Worm (Caenorhabditis elegans): ENCODE measurements around the gene clr-1.
A peak's percentile ranks its signal among the peaks of the same experiment; 100 is the strongest.

Gene clr-1

DNA sequence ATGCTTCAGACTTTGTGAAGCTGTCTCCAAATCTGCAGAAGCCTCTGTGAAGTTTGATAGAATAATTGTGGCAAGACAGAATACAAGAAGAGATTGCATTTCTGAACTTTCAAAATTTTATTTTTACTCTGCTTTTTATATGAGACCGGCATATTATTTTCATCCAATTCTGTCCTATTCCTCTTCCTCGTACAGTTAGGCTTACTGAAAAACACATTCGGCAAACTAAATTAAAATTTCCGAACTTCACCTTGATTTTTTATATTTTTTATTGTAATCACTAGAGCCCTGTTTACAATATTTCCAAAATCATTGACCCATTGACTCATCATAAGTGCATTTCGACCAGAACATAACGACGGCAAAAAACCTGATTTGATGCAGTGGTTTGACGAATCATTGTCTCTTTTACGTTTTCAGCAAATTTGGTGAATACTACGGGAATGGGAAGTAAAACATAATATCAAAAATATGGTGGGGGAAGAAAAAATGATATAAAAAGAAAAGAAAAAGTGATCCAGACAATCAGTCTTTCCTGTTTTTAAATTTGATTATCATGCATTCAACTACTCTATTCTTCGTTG lies 32.1 kb downstream of the clr-1 start, which contains the start of the genes suex-1 and F12A10.9:
Gene suex-1 (minus strand): TSS at position 101 of the 584 bp plus-strand sequence.
Gene F12A10.9 (plus strand): TSS at position 534 of the 584 bp plus-strand sequence.
- TF ChIP-seq ceh-83 (GFP tag; optimal IDR thresholded peaks at IDR 0.05) (no peak), pha-4 (tag; optimal IDR thresholded peaks at IDR 0.05) (no peak), flh-1 (GFP tag; optimal IDR thresholded peaks at IDR 0.05) (no peak), unc-120 (tag; optimal IDR thresholded peaks at IDR 0.05; ENCODE audit: poor library complexity, severe bottlenecking) (no peak)

DNA sequence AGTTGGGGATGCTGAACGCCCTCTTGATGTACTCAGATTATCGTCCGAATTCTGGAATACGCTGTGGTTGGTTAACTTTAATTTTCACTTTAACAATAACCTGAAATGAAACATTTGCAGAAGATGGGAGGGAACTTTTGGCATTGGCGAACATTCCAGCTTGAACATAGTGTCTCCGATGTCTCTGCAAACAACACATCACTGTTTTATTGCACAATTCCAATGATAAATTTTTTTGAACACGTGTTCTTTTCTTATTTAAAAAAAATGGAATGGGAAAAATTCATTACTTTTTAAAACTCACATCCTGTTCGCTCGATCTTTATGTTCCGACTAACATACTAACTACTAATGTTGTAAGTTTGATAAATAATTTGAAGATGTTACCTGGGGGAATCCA lies 34.3 kb downstream of the clr-1 start, which contains the start of gene fzy-1:
Gene fzy-1 (plus strand): TSS at position 301 of the 400 bp plus-strand sequence.
- TF ChIP-seq mls-2 (tag; optimal IDR thresholded peaks at IDR 0.05) (no peak), tbx-8 (GFP tag; optimal IDR thresholded peaks at IDR 0.05) (no peak), lin-13 (tag; optimal IDR thresholded peaks at IDR 0.05) (no peak), lsy-2 (tag; optimal IDR thresholded peaks at IDR 0.05) (no peak), M03D4.4 (tag; optimal IDR thresholded peaks at IDR 0.05) (no peak), ceh-39 (tag; optimal IDR thresholded peaks at IDR 0.05) (no peak), elt-3 (tag; optimal IDR thresholded peaks at IDR 0.05) (no peak), lin-32 (GFP tag; optimal IDR thresholded peaks at IDR 0.05) (no peak), sem-2 (GFP tag; optimal IDR thresholded peaks at IDR 0.05) (no peak), ces-1 (GFP tag; optimal IDR thresholded peaks at IDR 0.05) (no peak), cnd-1 (tag; optimal IDR thresholded peaks at IDR 0.05) (no peak)

DNA sequence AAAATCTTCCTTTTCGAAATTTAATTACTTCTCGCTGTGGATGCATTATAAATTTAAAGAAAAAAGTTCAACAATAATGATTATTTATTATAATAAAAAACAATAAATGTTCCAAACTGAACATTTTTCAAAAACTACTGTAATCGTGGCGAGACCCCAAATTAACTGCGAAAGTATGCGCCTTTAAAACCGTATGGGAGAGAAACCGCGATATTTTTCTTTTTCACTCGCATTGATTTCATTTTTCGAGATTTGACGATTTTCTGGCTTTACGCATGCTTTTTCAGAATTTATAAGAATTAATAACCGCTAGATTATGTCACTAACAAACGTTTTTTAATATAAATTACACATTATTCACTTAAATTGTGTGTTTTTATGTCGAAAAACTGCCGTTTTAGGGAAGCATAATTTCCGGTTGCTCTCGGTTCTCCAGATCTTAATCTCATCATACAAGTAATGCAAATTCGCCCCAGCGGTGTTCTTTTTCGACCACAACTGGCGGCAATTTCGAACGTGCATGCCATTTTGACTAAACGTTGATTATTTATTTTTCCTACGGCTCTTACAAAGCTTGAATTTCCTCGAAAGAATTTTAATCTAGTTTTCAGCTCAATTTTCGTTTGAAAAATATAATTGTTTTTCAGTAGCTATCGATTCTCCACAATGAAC lies 35.0 kb downstream of the clr-1 start, which contains the start of gene F12A10.8:
Gene F12A10.8 (minus strand): TSS at position 79 of the 672 bp plus-strand sequence.
- TF ChIP-seq elt-1 (tag; optimal IDR thresholded peaks at IDR 0.05; ENCODE audit: borderline replicate concordance, insufficient read depth) = peak; percentile 52
- no peak for TF ChIP-seq sptf-1 (tag; optimal IDR thresholded peaks at IDR 0.05)
- TF ChIP-seq pha-4 (tag; optimal IDR thresholded peaks at IDR 0.05) = no peak
- TF ChIP-seq ces-1 (GFP tag; optimal IDR thresholded peaks at IDR 0.05) = peak; percentile 89

DNA sequence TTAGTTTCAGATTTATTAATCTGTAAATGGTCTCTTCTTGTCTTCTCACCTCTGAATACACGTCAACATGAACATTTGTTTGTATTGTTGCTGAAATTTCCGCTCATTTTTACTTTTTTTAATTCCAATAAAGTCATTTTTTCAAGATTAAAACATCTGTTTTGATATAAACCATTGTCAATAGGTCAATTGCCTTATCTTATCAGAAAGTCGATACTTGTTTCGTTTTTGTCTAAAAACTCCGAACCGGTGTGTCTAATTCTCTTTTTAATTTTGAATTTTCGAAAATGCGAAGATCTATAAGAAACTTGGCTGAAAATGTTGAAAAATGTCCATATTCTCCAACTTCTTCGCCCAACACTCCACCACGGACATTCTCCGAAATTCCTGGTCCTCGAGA lies 37.6 kb downstream of the clr-1 start, which contains the start of gene cyp-44A1:
Gene cyp-44A1 (plus strand): TSS at position 285 of the 400 bp plus-strand sequence.
- TF ChIP-seq unc-120 (tag; optimal IDR thresholded peaks at IDR 0.05; ENCODE audit: poor library complexity, severe bottlenecking) (no peak), ceh-43 (GFP tag; optimal IDR thresholded peaks at IDR 0.05) (no peak), M03D4.4 (tag; optimal IDR thresholded peaks at IDR 0.05) (no peak), sem-2 (GFP tag; optimal IDR thresholded peaks at IDR 0.05) (no peak), bed-3 (GFP tag; optimal IDR thresholded peaks at IDR 0.05) (no peak), ztf-11 (tag; optimal IDR thresholded peaks at IDR 0.05) (no peak), ceh-39 (tag; optimal IDR thresholded peaks at IDR 0.05) (no peak), flh-1 (GFP tag; optimal IDR thresholded peaks at IDR 0.05) (no peak), zip-8 (tag; optimal IDR thresholded peaks at IDR 0.05) (no peak), lin-32 (GFP tag; optimal IDR thresholded peaks at IDR 0.05) (no peak), ceh-83 (GFP tag; optimal IDR thresholded peaks at IDR 0.05) (no peak), nhr-12 (tag; optimal IDR thresholded peaks at IDR 0.05) (no peak), unc-39 (tag; optimal IDR thresholded peaks at IDR 0.05) (no peak), sptf-1 (tag; optimal IDR thresholded peaks at IDR 0.05) (no peak), mab-5 (tag; optimal IDR thresholded peaks at IDR 0.05) (no peak), mep-1 (tag; optimal IDR thresholded peaks at IDR 0.05) (no peak), tbx-8 (GFP tag; optimal IDR thresholded peaks at IDR 0.05) (no peak), ces-1 (GFP tag; optimal IDR thresholded peaks at IDR 0.05) (no peak), ham-2 (GFP tag; optimal IDR thresholded peaks at IDR 0.05) (no peak), nhr-28 (tag; optimal IDR thresholded peaks at IDR 0.05) (no peak)

DNA sequence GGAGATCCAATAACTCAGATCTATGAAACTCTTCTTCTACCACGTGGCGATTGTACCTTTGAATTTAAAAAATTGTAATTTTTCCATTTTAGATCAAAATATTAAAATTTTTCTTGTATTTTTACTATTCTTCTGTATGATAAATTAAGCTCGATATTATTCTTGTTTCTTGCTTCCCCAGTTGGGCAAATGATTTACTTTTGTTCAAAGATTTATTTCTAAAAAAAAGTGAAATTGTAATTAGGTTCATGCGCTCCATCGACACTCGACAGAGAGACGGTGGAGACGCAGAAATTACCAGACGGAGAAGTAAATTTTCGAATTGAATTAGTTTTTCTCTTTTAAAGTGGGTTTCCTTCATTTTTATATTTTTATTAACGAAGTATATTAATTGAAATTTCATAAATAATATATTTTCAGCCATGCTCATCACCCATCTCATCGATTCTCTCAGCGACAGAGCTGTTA lies 39.7 kb downstream of the clr-1 start, which contains the start of gene npp-24:
Gene npp-24 (plus strand): TSS at position 51 of the 468 bp plus-strand sequence.
- TF ChIP-seq unc-39 (tag; optimal IDR thresholded peaks at IDR 0.05) (no peak), ces-1 (GFP tag; optimal IDR thresholded peaks at IDR 0.05) (peak; percentile 79), blmp-1 (tag; optimal IDR thresholded peaks at IDR 0.05) (peak; percentile 3), tbx-8 (GFP tag; optimal IDR thresholded peaks at IDR 0.05) (no peak)

All from whole organism, mixed stage, embryonic.